Fruit fly (Drosophila melanogaster) Kc167 (cell line): Measurements from ENCODE around the gene CG31549.

Experiments
- Myc ChIP-seq: fragments of >200 bp; optimal IDR thresholded peaks from 2 replicates; lab custom pipeline; 2017; ENCODE audit warnings: missing external identifiers
- Sin3A ChIP-seq: fragments of >200 bp; optimal IDR thresholded peaks from 2 replicates; lab custom pipeline; 2018; ENCODE audit warnings: missing external identifiers
- h ChIP-seq: fragments of >200 bp; optimal IDR thresholded peaks from 3 replicates; lab custom pipeline; 2018; ENCODE audit warnings: missing external identifiers
- insv ChIP-seq: fragments of >200 bp; optimal IDR thresholded peaks from 3 replicates; lab custom pipeline; 2018; ENCODE audit warnings: missing external identifiers
- psq ChIP-seq: fragments of >200 bp; optimal IDR thresholded peaks from 2 replicates; lab custom pipeline; 2017; ENCODE audit warnings: missing external identifiers
- ttk ChIP-seq: sonication (Bioruptor generic); optimal IDR thresholded peaks from 2 replicates; lab custom pipeline; 2017; ENCODE audit warnings: missing external identifiers

Gene CG31549

dm6 chr3R:5610656-5611055, 21.3 kb upstream of the CG31549 start:
- no peak for TF ChIP-seq Sin3A
- TF ChIP-seq psq (lab: Kevin White, UChicago): no peak

dm6 chr3R:5611167-5611566, 20.8 kb upstream of the CG31549 start:
- TF ChIP-seq h (lab: Kevin White, UChicago): no peak
- no peak for TF ChIP-seq psq (lab: Kevin White, UChicago)
- no peak for TF ChIP-seq insv
- no peak for TF ChIP-seq Myc (lab: Kevin White, UChicago)
- TF ChIP-seq Sin3A: no peak
- TF ChIP-seq ttk (lab: Kevin White, UChicago): no peak

- TF ChIP-seq insv (no peak), Sin3A (no peak), psq (lab: Kevin White, UChicago) (no peak), ttk (lab: Kevin White, UChicago) (no peak), Myc (lab: Kevin White, UChicago) (no peak), h (lab: Kevin White, UChicago) (no peak)
Observed at dm6 chr3R:5611733-5612132, 20.3 kb upstream of the CG31549 start.

dm6 chr3R:5612372-5613113, 19.4 kb upstream of the CG31549 start, which contains the start of gene Rga:
Gene Rga, minus strand, starts transcription at chr3R:5613112.
- TF ChIP-seq ttk (lab: Kevin White, UChicago): no peak
- TF ChIP-seq Myc (lab: Kevin White, UChicago): no peak
- no peak for TF ChIP-seq h (lab: Kevin White, UChicago)
- TF ChIP-seq insv: no peak
- TF ChIP-seq psq (lab: Kevin White, UChicago): no peak
- TF ChIP-seq Sin3A: no peak

- no peak for TF ChIP-seq psq (lab: Kevin White, UChicago)
- TF ChIP-seq Myc (lab: Kevin White, UChicago): no peak
- no peak for TF ChIP-seq Sin3A
- TF ChIP-seq ttk (lab: Kevin White, UChicago): no peak
- no peak for TF ChIP-seq insv
- no peak for TF ChIP-seq h (lab: Kevin White, UChicago)
Observed at dm6 chr3R:5613114-5613443, 18.9 kb upstream of the CG31549 start, which contains the start of gene Atu. Gene Atu, plus strand, starts transcription at chr3R:5613358.

dm6 chr3R:5615484-5615883, 16.5 kb upstream of the CG31549 start:
- TF ChIP-seq insv (no peak), Myc (lab: Kevin White, UChicago) (no peak), h (lab: Kevin White, UChicago) (no peak), Sin3A (no peak), ttk (lab: Kevin White, UChicago) (no peak), psq (lab: Kevin White, UChicago) (no peak)

dm6 chr3R:5617923-5618623, 13.9 kb upstream of the CG31549 start:
- TF ChIP-seq Sin3A (no peak), Myc (lab: Kevin White, UChicago) (no peak), insv (no peak), ttk (lab: Kevin White, UChicago) (no peak), psq (lab: Kevin White, UChicago) (no peak), h (lab: Kevin White, UChicago) (no peak)

dm6 chr3R:5620387-5620956, 11.5 kb upstream of the CG31549 start:
- TF ChIP-seq Myc (lab: Kevin White, UChicago): no peak
- no peak for TF ChIP-seq Sin3A
- no peak for TF ChIP-seq insv
- no peak for TF ChIP-seq ttk (lab: Kevin White, UChicago)
- no peak for TF ChIP-seq h (lab: Kevin White, UChicago)
- no peak for TF ChIP-seq psq (lab: Kevin White, UChicago)

dm6 chr3R:5621714-5622405, 10.1 kb upstream of the CG31549 start:
- TF ChIP-seq psq (lab: Kevin White, UChicago) (no peak), Myc (lab: Kevin White, UChicago) (no peak)

- TF ChIP-seq h (lab: Kevin White, UChicago) (no peak), ttk (lab: Kevin White, UChicago) (no peak), Myc (lab: Kevin White, UChicago) (no peak), Sin3A (no peak), psq (lab: Kevin White, UChicago) (no peak), insv (no peak)
Observed at dm6 chr3R:5622406-5622752, 9.6 kb upstream of the CG31549 start.

- TF ChIP-seq Sin3A (no peak), h (lab: Kevin White, UChicago) (no peak), insv (no peak), ttk (lab: Kevin White, UChicago) (no peak), psq (lab: Kevin White, UChicago) (no peak), Myc (lab: Kevin White, UChicago) (no peak)
Observed at dm6 chr3R:5622985-5623630, 8.9 kb upstream of the CG31549 start.
